Worm (Caenorhabditis elegans) whole organism, midembryonic: ENCODE measurements around the gene gly-9.
A peak's percentile ranks its signal among the peaks of the same experiment; 100 is the strongest.

Experiments
- T22C8.4 ChIP-seq: fragments of 200-800 bp; sonication (Bioruptor generic); IDR thresholded peaks from 2 replicates; pipeline ENCODE4 v1.3.6; 2022; ENCODE audit warnings: missing genetic modification characterization, missing compliant biosample characterization
- cog-1 ChIP-seq: sonication (generic microtip); optimal IDR thresholded peaks from 2 replicates; lab custom pipeline; 2016; ENCODE audit warnings: missing genetic modification characterization, missing compliant biosample characterization
- flt-1 ChIP-seq: fragments of 200-800 bp; sonication (Bioruptor generic); IDR thresholded peaks from 2 replicates; pipeline ENCODE4 v1.3.6; 2022; ENCODE audit warnings: missing genetic modification characterization, missing compliant biosample characterization
- klf-2 ChIP-seq: fragments of 200-800 bp; sonication (Bioruptor generic); conservative IDR thresholded peaks from 2 replicates; pipeline ENCODE4 v1.3.6; 2022; ENCODE audit warnings: missing genetic modification reagents, missing genetic modification characterization, missing compliant biosample characterization
- med-1 ChIP-seq: sonication (generic microtip); optimal IDR thresholded peaks from 2 replicates; lab custom pipeline; 2017; ENCODE audit warnings: missing genetic modification characterization, mild to moderate bottlenecking, missing compliant biosample characterization, antibody characterized with exemption, missing genetic modification reagents; ENCODE audit not compliant: insufficient read depth
- ref-1 ChIP-seq: fragments of 200-800 bp; sonication (Bioruptor generic); conservative IDR thresholded peaks from 2 replicates; pipeline ENCODE4 v1.3.6; 2022; ENCODE audit warnings: missing genetic modification reagents, missing genetic modification characterization, missing compliant biosample characterization
- tab-1 ChIP-seq: fragments of 200-800 bp; sonication (Bioruptor generic); IDR thresholded peaks from 2 replicates; pipeline ENCODE4 v1.3.6; 2022; ENCODE audit warnings: missing genetic modification characterization, missing compliant biosample characterization
- ztf-23 ChIP-seq: fragments of 200-800 bp; sonication (Bioruptor generic); IDR thresholded peaks from 2 replicates; pipeline ENCODE4 v1.3.6; 2022; ENCODE audit warnings: missing genetic modification reagents, missing genetic modification characterization, missing compliant biosample characterization
- ztf-29 ChIP-seq: fragments of 200-800 bp; sonication (Bioruptor generic); IDR thresholded peaks from 2 replicates; pipeline ENCODE4 v1.3.6; 2022; ENCODE audit warnings: missing genetic modification reagents, missing genetic modification characterization, missing compliant biosample characterization

Gene gly-9

ce11 chrIII:11290554-11290953 lies at the start of gene gly-9, which contains the start of the genes mib-1 and smc-3:
gly-9 (minus strand) TSS chrIII:11290580.
mib-1 (minus strand) TSS chrIII:11290676.
smc-3 (plus strand) TSS chrIII:11290904.
- no peak for TF ChIP-seq ref-1 (GFP tag; lab: Robert Waterston, UW)
- 0 out of 2 replicates have a peak, but pooled peaks have one; percentile 41 for TF ChIP-seq flt-1 (GFP tag; lab: Robert Waterston, UW)
- 0 out of 2 replicates have a peak, but pooled peaks have one; percentile 51 for TF ChIP-seq klf-2 (GFP tag; lab: Robert Waterston, UW)
- TF ChIP-seq ztf-23: peak; percentile 65; the same call in 1 of the 2 replicates
- TF ChIP-seq ztf-29: no peak

ce11 chrIII:11337627-11338026 lies 47.2 kb upstream of the gly-9 start:
- TF ChIP-seq tab-1 (GFP tag; lab: Robert Waterston, UW): no peak
- no peak for TF ChIP-seq ztf-23
- no peak for TF ChIP-seq cog-1
- TF ChIP-seq T22C8.4 (GFP tag; lab: Robert Waterston, UW): no peak
- TF ChIP-seq klf-2 (GFP tag; lab: Robert Waterston, UW): no peak

- no peak for TF ChIP-seq ztf-29
- TF ChIP-seq med-1 (GFP tag; lab: Kevin White, UChicago): no peak
- TF ChIP-seq T22C8.4 (GFP tag; lab: Robert Waterston, UW): no peak
- no peak for TF ChIP-seq klf-2 (GFP tag; lab: Robert Waterston, UW)
These were observed 45.7 kb upstream of the gly-9 start for ce11 chrIII:11336072-11336471.

ce11 chrIII:11334346-11334745 lies 44.0 kb upstream of the gly-9 start:
- TF ChIP-seq med-1 (GFP tag; lab: Kevin White, UChicago) (no peak), flt-1 (GFP tag; lab: Robert Waterston, UW) (0 out of 2 replicates have a peak, but pooled peaks have one; percentile 11), klf-2 (GFP tag; lab: Robert Waterston, UW) (no peak), tab-1 (GFP tag; lab: Robert Waterston, UW) (no peak), cog-1 (no peak)

- no peak for TF ChIP-seq flt-1 (GFP tag; lab: Robert Waterston, UW)
- no peak for TF ChIP-seq cog-1
- TF ChIP-seq klf-2 (GFP tag; lab: Robert Waterston, UW): no peak
- no peak for TF ChIP-seq ref-1 (GFP tag; lab: Robert Waterston, UW)
- no peak for TF ChIP-seq T22C8.4 (GFP tag; lab: Robert Waterston, UW)
- TF ChIP-seq tab-1 (GFP tag; lab: Robert Waterston, UW): no peak
- no peak for TF ChIP-seq med-1 (GFP tag; lab: Kevin White, UChicago)
- no peak for TF ChIP-seq ztf-23
- TF ChIP-seq ztf-29: no peak
These were observed 42.8 kb upstream of the gly-9 start, which contains the start of gene T28D6.5 for ce11 chrIII:11333032-11333732. T28D6.5 (plus strand) TSS chrIII:11333682.

- no peak for TF ChIP-seq ref-1 (GFP tag; lab: Robert Waterston, UW)
- no peak for TF ChIP-seq med-1 (GFP tag; lab: Kevin White, UChicago)
- no peak for TF ChIP-seq T22C8.4 (GFP tag; lab: Robert Waterston, UW)
- TF ChIP-seq flt-1 (GFP tag; lab: Robert Waterston, UW): no peak
- no peak for TF ChIP-seq klf-2 (GFP tag; lab: Robert Waterston, UW)
- TF ChIP-seq ztf-29: no peak
- TF ChIP-seq tab-1 (GFP tag; lab: Robert Waterston, UW): no peak
- no peak for TF ChIP-seq ztf-23
- TF ChIP-seq cog-1: no peak
These were observed 41.9 kb upstream of the gly-9 start for ce11 chrIII:11332306-11332705.

- TF ChIP-seq med-1 (GFP tag; lab: Kevin White, UChicago): no peak
- TF ChIP-seq flt-1 (GFP tag; lab: Robert Waterston, UW): no peak
- no peak for TF ChIP-seq klf-2 (GFP tag; lab: Robert Waterston, UW)
- TF ChIP-seq tab-1 (GFP tag; lab: Robert Waterston, UW): no peak
- TF ChIP-seq ztf-23: no peak
These were observed 33.7 kb upstream of the gly-9 start for ce11 chrIII:11324093-11324492.

ce11 chrIII:11318131-11318530 lies 27.8 kb upstream of the gly-9 start, which contains the start of gene teg-1:
teg-1 (minus strand) TSS chrIII:11318231.
- TF ChIP-seq ztf-23 (no peak), flt-1 (GFP tag; lab: Robert Waterston, UW) (no peak)

ce11 chrIII:11317164-11317620 lies 26.8 kb upstream of the gly-9 start, which contains the start of gene mcm-10:
mcm-10 (plus strand) TSS chrIII:11317570.
- TF ChIP-seq klf-2 (GFP tag; lab: Robert Waterston, UW) (peak; percentile 68; the same call in 1 of the 2 replicates), tab-1 (GFP tag; lab: Robert Waterston, UW) (no peak), T22C8.4 (GFP tag; lab: Robert Waterston, UW) (no peak; the same call in 1 of the 2 replicates), ref-1 (GFP tag; lab: Robert Waterston, UW) (no peak), ztf-23 (peak; percentile 76; the same call in 1 of the 2 replicates), ztf-29 (peak; percentile 40; the same call in 1 of the 2 replicates), med-1 (GFP tag; lab: Kevin White, UChicago) (no peak), flt-1 (GFP tag; lab: Robert Waterston, UW) (peak; percentile 31; the same call in 1 of the 2 replicates), cog-1 (peak; percentile 85)

ce11 chrIII:11311466-11311865 lies 21.1 kb upstream of the gly-9 start, which contains the start of gene rab-35:
rab-35 (minus strand) TSS chrIII:11311566.
- TF ChIP-seq cog-1 (no peak), klf-2 (GFP tag; lab: Robert Waterston, UW) (no peak), tab-1 (GFP tag; lab: Robert Waterston, UW) (no peak), T22C8.4 (GFP tag; lab: Robert Waterston, UW) (no peak), flt-1 (GFP tag; lab: Robert Waterston, UW) (no peak), ref-1 (GFP tag; lab: Robert Waterston, UW) (no peak), med-1 (GFP tag; lab: Kevin White, UChicago) (no peak), ztf-29 (no peak), ztf-23 (no peak)
